Fruit fly (Drosophila melanogaster) whole organism, embryonic: Measurements from ENCODE around the gene msb1l.

ENCODE experiments used
- CG11696 ChIP-seq: fragments of 200-800 bp; sonication (Bioruptor generic); IDR thresholded peaks from 2 replicates; pipeline ENCODE4 v1.3.6; 2022; ENCODE audit warnings: missing biosample characterization, missing genetic modification characterization
- CG12659 ChIP-seq: fragments of 200-800 bp; sonication (Bioruptor generic); optimal IDR thresholded peaks from 3 replicates; lab custom pipeline; 2017; ENCODE audit warnings: mild to moderate bottlenecking, missing biosample characterization, missing genetic modification reagents, missing genetic modification characterization
- CG13123 ChIP-seq: fragments of 200-800 bp; sonication (Bioruptor generic); optimal IDR thresholded peaks from 2 replicates; lab custom pipeline; 2016; ENCODE audit warnings: missing biosample characterization, missing genetic modification characterization
- CG13624 ChIP-seq: fragments of 200-800 bp; sonication (Bioruptor generic); optimal IDR thresholded peaks from 2 replicates; lab custom pipeline; 2016; ENCODE audit warnings: missing biosample characterization, missing genetic modification characterization
- CG15011 ChIP-seq: fragments of 200-800 bp; sonication (Bioruptor generic); optimal IDR thresholded peaks from 3 replicates; lab custom pipeline; 2018; ENCODE audit warnings: missing biosample characterization, mild to moderate bottlenecking, missing genetic modification characterization
- CG15479 ChIP-seq: fragments of 200-800 bp; sonication (Bioruptor generic); optimal IDR thresholded peaks from 3 replicates; lab custom pipeline; 2019; ENCODE audit warnings: missing biosample characterization, mild to moderate bottlenecking, missing genetic modification characterization, moderate library complexity
- CG15514 ChIP-seq: fragments of 200-800 bp; sonication (Bioruptor generic); optimal IDR thresholded peaks from 3 replicates; lab custom pipeline; 2017; ENCODE audit warnings: missing biosample characterization, missing genetic modification characterization, mild to moderate bottlenecking, moderate library complexity, missing genetic modification reagents
- CG1647 ChIP-seq: fragments of 200-800 bp; sonication (Bioruptor generic); optimal IDR thresholded peaks from 3 replicates; lab custom pipeline; 2016; ENCODE audit warnings: missing biosample characterization, missing genetic modification characterization
- CG17328 ChIP-seq: fragments of 200-800 bp; sonication (Bioruptor generic); IDR thresholded peaks from 2 replicates; pipeline ENCODE4 v1.3.6; 2022; ENCODE audit warnings: missing biosample characterization, missing genetic modification characterization
- CG17568 ChIP-seq: fragments of 200-800 bp; sonication (Bioruptor generic); optimal IDR thresholded peaks from 2 replicates; lab custom pipeline; 2018; ENCODE audit warnings: missing biosample characterization, mild to moderate bottlenecking, missing genetic modification characterization, moderate library complexity
- CG2120 ChIP-seq: fragments of 200-800 bp; sonication (Bioruptor generic); optimal IDR thresholded peaks from 3 replicates; lab custom pipeline; 2016; ENCODE audit warnings: missing biosample characterization, missing genetic modification characterization
- CG2678 ChIP-seq: fragments of 200-800 bp; sonication (Bioruptor generic); optimal IDR thresholded peaks from 3 replicates; lab custom pipeline; 2019; ENCODE audit warnings: missing biosample characterization, mild to moderate bottlenecking, missing genetic modification characterization, moderate library complexity
- CG4617 ChIP-seq: fragments of 200-800 bp; sonication (Bioruptor generic); optimal IDR thresholded peaks from 3 replicates; lab custom pipeline; 2016; ENCODE audit warnings: missing biosample characterization, missing genetic modification characterization, borderline replicate concordance
- CG4707 ChIP-seq: fragments of 200-800 bp; sonication (Bioruptor generic); optimal IDR thresholded peaks from 2 replicates; lab custom pipeline; 2018; ENCODE audit warnings: missing biosample characterization, mild to moderate bottlenecking, missing genetic modification characterization, moderate library complexity
- CG6683 ChIP-seq: fragments of 200-800 bp; sonication (Bioruptor generic); optimal IDR thresholded peaks from 2 replicates; lab custom pipeline; 2017; ENCODE audit warnings: missing biosample characterization, mild to moderate bottlenecking, missing genetic modification characterization, missing genetic modification reagents
- CG8765 ChIP-seq: fragments of 200-800 bp; sonication (Bioruptor generic); IDR thresholded peaks from 2 replicates; pipeline ENCODE4 v1.3.6; 2022; ENCODE audit warnings: missing biosample characterization, missing genetic modification characterization
- CG9437 ChIP-seq: fragments of 200-800 bp; sonication (Bioruptor generic); optimal IDR thresholded peaks from 2 replicates; lab custom pipeline; 2018; ENCODE audit warnings: missing biosample characterization, mild to moderate bottlenecking, missing genetic modification characterization
- CG9727 ChIP-seq: fragments of 200-800 bp; sonication (Bioruptor generic); optimal IDR thresholded peaks from 3 replicates; lab custom pipeline; 2017; ENCODE audit warnings: missing biosample characterization, mild to moderate bottlenecking, missing genetic modification characterization
- CoRest ChIP-seq: fragments of 200-800 bp; sonication (Bioruptor generic); optimal IDR thresholded peaks from 3 replicates; lab custom pipeline; 2018; ENCODE audit warnings: missing biosample characterization, mild to moderate bottlenecking, missing genetic modification characterization, moderate library complexity
- Doc2 ChIP-seq: fragments of 200-800 bp; sonication (Bioruptor generic); IDR thresholded peaks from 2 replicates; pipeline ENCODE4 v1.3.6; 2022; ENCODE audit warnings: missing biosample characterization, missing genetic modification characterization
- Fer1 ChIP-seq: fragments of 200-800 bp; sonication (Bioruptor generic); optimal IDR thresholded peaks from 2 replicates; lab custom pipeline; 2017; ENCODE audit warnings: missing biosample characterization, mild to moderate bottlenecking, missing genetic modification characterization
- GATAe ChIP-seq: fragments of 200-800 bp; sonication (Bioruptor generic); conservative IDR thresholded peaks from 2 replicates; pipeline ENCODE4 v1.3.6; 2022; ENCODE audit warnings: missing biosample characterization, missing genetic modification characterization
- Lhr ChIP-seq: fragments of 200-800 bp; sonication (Bioruptor generic); optimal IDR thresholded peaks from 3 replicates; lab custom pipeline; 2017; ENCODE audit warnings: mild to moderate bottlenecking, missing biosample characterization, missing genetic modification reagents, missing genetic modification characterization
- Med ChIP-seq: fragments of 200-800 bp; sonication (Bioruptor generic); peaks from one replicate; lab custom pipeline; 2016; ENCODE audit warnings: missing biosample characterization, missing genetic modification characterization, mild to moderate bottlenecking, inconsistent platforms, moderate library complexity
- PHDP ChIP-seq: fragments of 200-800 bp; sonication (Bioruptor generic); optimal IDR thresholded peaks from 3 replicates; lab custom pipeline; 2018; ENCODE audit warnings: missing biosample characterization, mild to moderate bottlenecking, missing genetic modification characterization, moderate library complexity
- Sry-β ChIP-seq: fragments of 200-800 bp; sonication (Bioruptor generic); optimal IDR thresholded peaks from 2 replicates; lab custom pipeline; 2018; ENCODE audit warnings: missing biosample characterization, mild to moderate bottlenecking, missing genetic modification characterization, moderate library complexity
- Sry-δ ChIP-seq: fragments of 200-800 bp; sonication (Bioruptor generic); optimal IDR thresholded peaks from 2 replicates; lab custom pipeline; 2016; ENCODE audit warnings: missing biosample characterization, missing genetic modification characterization
- Trl ChIP-seq, 3 experiments: fragments of >200 bp in 2 of 3; fragments of 200-800 bp in 1 of 3; sonication (Bioruptor generic) in 1 of 3; optimal IDR thresholded peaks; 2 replicates in 1 of 3; 3 replicates in 2 of 3; lab custom pipeline; 2016 to 2017; ENCODE audit warnings: missing biosample characterization in 1 of 3, missing genetic modification characterization in 1 of 3
- Usf ChIP-seq: fragments of 200-800 bp; sonication (Bioruptor generic); optimal IDR thresholded peaks from 2 replicates; lab custom pipeline; 2017; ENCODE audit warnings: missing genotype, missing biosample characterization, missing genetic modification characterization
- abd-A ChIP-seq: fragments of 200-800 bp; sonication (Bioruptor generic); optimal IDR thresholded peaks from 3 replicates; lab custom pipeline; 2019; ENCODE audit warnings: missing biosample characterization, mild to moderate bottlenecking, missing genetic modification characterization, moderate library complexity
- aop ChIP-seq: fragments of 200-800 bp; sonication (Bioruptor generic); IDR thresholded peaks from 2 replicates; pipeline ENCODE4 v1.3.6; 2022; ENCODE audit warnings: missing biosample characterization, missing genetic modification characterization
- ara ChIP-seq: fragments of 200-800 bp; sonication (Bioruptor generic); IDR thresholded peaks from 2 replicates; pipeline ENCODE4 v1.3.6; 2022; ENCODE audit warnings: missing biosample characterization, missing genetic modification characterization
- corto ChIP-seq: fragments of 200-800 bp; sonication (Bioruptor generic); optimal IDR thresholded peaks from 2 replicates; lab custom pipeline; 2016; ENCODE audit warnings: missing biosample characterization, mild to moderate bottlenecking, missing genetic modification characterization, moderate library complexity
- eve ChIP-seq, 2 experiments: fragments of >200 bp; optimal IDR thresholded peaks; 2 replicates each; lab custom pipeline; 2017; ENCODE audit warnings: missing biosample characterization in 2 of 2, missing genetic modification characterization in 2 of 2
- exex ChIP-seq: fragments of 200-800 bp; sonication (Bioruptor generic); optimal IDR thresholded peaks from 4 replicates; lab custom pipeline; 2018; ENCODE audit warnings: missing biosample characterization, mild to moderate bottlenecking, missing genetic modification characterization, moderate library complexity
- gcm2 ChIP-seq: fragments of 200-800 bp; sonication (Bioruptor generic); optimal IDR thresholded peaks from 2 replicates; lab custom pipeline; 2016; ENCODE audit warnings: missing biosample characterization, missing genetic modification characterization
- grau ChIP-seq: fragments of 200-800 bp; optimal IDR thresholded peaks from 3 replicates; lab custom pipeline; 2019; ENCODE audit warnings: missing biosample characterization, mild to moderate bottlenecking, missing genetic modification characterization, moderate library complexity
- ken ChIP-seq: fragments of 200-800 bp; sonication (Bioruptor generic); IDR thresholded peaks from 3 replicates; pipeline ENCODE4 v1.3.6; 2022; ENCODE audit warnings: missing biosample characterization, missing genetic modification characterization
- lbe ChIP-seq: fragments of 200-800 bp; sonication (Bioruptor generic); optimal IDR thresholded peaks from 2 replicates; lab custom pipeline; 2016; ENCODE audit warnings: missing biosample characterization, mild to moderate bottlenecking, missing genetic modification characterization
- pan ChIP-seq, 4 experiments: fragments of >200 bp in 3 of 4; fragments of 200-800 bp in 1 of 4; sonication (Bioruptor generic) in 1 of 4; optimal IDR thresholded peaks in 3 of 4; IDR thresholded peaks in 1 of 4; 2 replicates each; pipeline versions ENCODE4 v1.3.6 to Lab custom; 2017 to 2022; ENCODE audit warnings: missing biosample characterization in 2 of 4, missing genetic modification characterization in 2 of 4, mixed read lengths in 1 of 4
- repo ChIP-seq: fragments of 200-800 bp; sonication (Bioruptor generic); optimal IDR thresholded peaks from 2 replicates; lab custom pipeline; 2016; ENCODE audit warnings: missing biosample characterization, missing genetic modification characterization
- row ChIP-seq: fragments of 200-800 bp; sonication (Bioruptor generic); IDR thresholded peaks from 3 replicates; pipeline ENCODE4 v1.3.6; 2022; ENCODE audit warnings: missing biosample characterization, missing genetic modification characterization
- wor ChIP-seq: fragments of 200-800 bp; sonication (Bioruptor generic); IDR thresholded peaks from 2 replicates; pipeline ENCODE4 v1.3.6; 2022; ENCODE audit warnings: missing biosample characterization, missing genetic modification characterization

Gene msb1l

dm6 chr2L:19542268-19542773 is 35.2 kb upstream of the msb1l start (continued):
- TF ChIP-seq Doc2 (GFP tag; lab: Robert Waterston, UW), result no peak
- no peak for TF ChIP-seq aop (GFP tag; lab: Robert Waterston, UW)
- TF ChIP-seq CoRest (tag; lab: Kevin White, UChicago), result peak; percentile 34
- TF ChIP-seq CG17568 (GFP tag; lab: Kevin White, UChicago), result no peak
- no peak for TF ChIP-seq wor (GFP tag; lab: Robert Waterston, UW)

- TF ChIP-seq CG15479 (GFP tag; lab: Kevin White, UChicago) (peak; percentile 60), CG13123 (GFP tag; lab: Kevin White, UChicago) (no peak), row (GFP tag; lab: Robert Waterston, UW) (0 out of 3 replicates have a peak, but pooled peaks have one; percentile 5), Sry-β (peak; percentile 71), CG2120 (GFP tag; lab: Kevin White, UChicago) (peak; percentile 7), CG1647 (GFP tag; lab: Kevin White, UChicago) (no peak), Med (GFP tag; lab: Kevin White, UChicago) (peak; percentile 34), CG2678 (tag; lab: Kevin White, UChicago) (peak; percentile 5), exex (tag; lab: Kevin White, UChicago) (peak; percentile 41), grau (tag; lab: Kevin White, UChicago) (peak; percentile 11), CG6683 (GFP tag; lab: Kevin White, UChicago) (no peak), eve (GFP tag; optimal IDR thresholded peaks at IDR 0.05; lab: Kevin White, UChicago) (peak in 1 of 2 experiments; percentile 63), CG12659 (no peak), corto (peak; percentile 3), lbe (GFP tag; lab: Kevin White, UChicago) (peak; percentile 12), PHDP (tag; lab: Kevin White, UChicago) (peak; percentile 3), CG11696 (GFP tag; lab: Robert Waterston, UW) (0 out of 2 replicates have a peak, but pooled peaks have one; percentile 25)
- TF ChIP-seq, all 482 proteins: peak for 13
These were observed 34.4 kb upstream of the msb1l start for dm6 chr2L:19543010-19543564.

- TF ChIP-seq CG9727 (GFP tag; lab: Kevin White, UChicago) (peak; percentile 57), CG15011 (GFP tag; lab: Kevin White, UChicago) (peak; percentile 69), gcm2 (peak; percentile 0), abd-A (no peak), ken (GFP tag; lab: Robert Waterston, UW) (no peak), CG15514 (peak; percentile 53), Trl (optimal IDR thresholded peaks at IDR 0.05; lab: Kevin White, UChicago) (peak in 1 of 2 experiments; percentile 1), Trl (GFP tag; optimal IDR thresholded peaks at IDR 0.05; lab: Kevin White, UChicago) (no peak), ara (peak; percentile 48), Fer1 (GFP tag; lab: Kevin White, UChicago) (peak; percentile 78), GATAe (GFP tag; lab: Robert Waterston, UW) (no peak), PHDP (tag; lab: Kevin White, UChicago) (peak; percentile 55), row (GFP tag; lab: Robert Waterston, UW) (peak; percentile 60; the same call in 2 of the 3 replicates), Lhr (no peak), CG13624 (GFP tag; lab: Kevin White, UChicago) (no peak), CG4617 (peak; percentile 35), CG4707 (peak; percentile 12), pan (optimal IDR thresholded peaks at IDR 0.05; lab: Kevin White, UChicago) (no peak), pan (GFP tag; optimal IDR thresholded peaks at IDR 0.05 in 1 of 2, IDR thresholded peaks at IDR 0.05 in 1 of 2) (peak in 1 of 2 experiments; percentile 36), CG17328 (peak; percentile 50), Sry-δ (GFP tag; lab: Kevin White, UChicago) (peak; percentile 7), CG9437 (peak; percentile 89), Usf (no peak), repo (no peak), CG8765 (GFP tag; lab: Robert Waterston, UW) (peak; percentile 43; the same call in 1 of the 2 replicates)
These were observed 30.4 kb upstream of the msb1l start, which contains the start of gene CG10337 for dm6 chr2L:19546869-19547710. Gene CG10337 (minus strand): TSS chr2L:19546959.
